Worm (Caenorhabditis elegans) whole organism, late embryonic: ENCODE measurements around the gene nep-22.

ENCODE experiments used
- ama-1 ChIP-seq: fragments of 150-350 bp; optimal IDR thresholded peaks from 2 replicates; lab custom pipeline; 2014
- che-1 ChIP-seq: sonication (generic microtip); optimal IDR thresholded peaks from 2 replicates; lab custom pipeline; 2016; ENCODE audit warnings: mild to moderate bottlenecking, missing genetic modification characterization, missing compliant biosample characterization
- fkh-6 ChIP-seq: sonication (generic microtip); optimal IDR thresholded peaks from 2 replicates; lab custom pipeline; 2016; ENCODE audit warnings: missing genetic modification characterization, missing compliant biosample characterization
- pha-4 ChIP-seq: fragments of 150-350 bp; optimal IDR thresholded peaks from 2 replicates; lab custom pipeline; 2018; ENCODE audit warnings: missing biosample characterization, missing genetic modification reagents, missing genetic modification characterization

- TF ChIP-seq ama-1 = no peak
- TF ChIP-seq pha-4 (tag; lab: Kevin White, UChicago) = no peak
- no peak for TF ChIP-seq che-1 (tag; lab: Kevin White, UChicago)
- no peak for TF ChIP-seq fkh-6 (tag; lab: Kevin White, UChicago)
Observed at ce11 chrX:8986452-8986851, 47.9 kb upstream of the nep-22 start.
